Worm (Caenorhabditis elegans): ENCODE measurements around the gene math-21.

ce11 chrII:2030367-2030766 is 36.5 kb downstream of the math-21 start, which contains the start of gene bath-3:
- TF ChIP-seq lsy-2 (tag; optimal IDR thresholded peaks at IDR 0.05) (no peak), pha-4 (tag; optimal IDR thresholded peaks at IDR 0.05) (no peak), sptf-1 (tag; optimal IDR thresholded peaks at IDR 0.05) (no peak), bed-3 (GFP tag; optimal IDR thresholded peaks at IDR 0.05) (no peak), sem-2 (GFP tag; optimal IDR thresholded peaks at IDR 0.05) (no peak), unc-39 (tag; optimal IDR thresholded peaks at IDR 0.05) (no peak), unc-62 (GFP tag; optimal IDR thresholded peaks at IDR 0.05) (no peak), blmp-1 (tag; optimal IDR thresholded peaks at IDR 0.05) (no peak), mls-2 (tag; optimal IDR thresholded peaks at IDR 0.05) (no peak), nhr-12 (tag; optimal IDR thresholded peaks at IDR 0.05) (no peak)
